Worm (Caenorhabditis elegans): Measurements from ENCODE around the gene lido-11.

The lido-11 gene

ce11 chrII:3003667-3004066 is at the start of gene lido-11:
Gene lido-11 (plus strand): TSS chrII:3003967.
- TF ChIP-seq sup-37 (GFP tag; optimal IDR thresholded peaks at IDR 0.05) (no peak), efl-1 (optimal IDR thresholded peaks at IDR 0.05) (no peak), efl-1 (GFP tag; optimal IDR thresholded peaks at IDR 0.05 in 1 of 2) (no peak), aly-2 (tag; optimal IDR thresholded peaks at IDR 0.05) (no peak)

- TF ChIP-seq tbx-2 (tag; optimal IDR thresholded peaks at IDR 0.05) (no peak), sptf-1 (tag; optimal IDR thresholded peaks at IDR 0.05) (no peak), alr-1 (tag; optimal IDR thresholded peaks at IDR 0.05; ENCODE audit: borderline replicate concordance) (no peak), hlh-17 (GFP tag; optimal IDR thresholded peaks at IDR 0.05; ENCODE audit: borderline replicate concordance) (no peak), mep-1 (tag; optimal IDR thresholded peaks at IDR 0.05) (no peak), Y116A8C.19 (tag; optimal IDR thresholded peaks at IDR 0.05; ENCODE audit: borderline replicate concordance) (no peak), dsc-1 (tag; optimal IDR thresholded peaks at IDR 0.05) (no peak), ztf-11 (tag; optimal IDR thresholded peaks at IDR 0.05) (no peak), lin-15B (tag; optimal IDR thresholded peaks at IDR 0.05) (no peak), ets-5 (GFP tag; IDR thresholded peaks at IDR 0.05) (no peak), rnt-1 (tag; optimal IDR thresholded peaks at IDR 0.05) (no peak), swsn-7 (tag; optimal IDR thresholded peaks at IDR 0.05) (no peak), unc-130 (tag; optimal IDR thresholded peaks at IDR 0.05) (no peak), nhr-90 (tag; optimal IDR thresholded peaks at IDR 0.05; ENCODE audit: poor library complexity) (no peak), aha-1 (tag; optimal IDR thresholded peaks at IDR 0.05) (no peak), grh-1 (GFP tag; IDR thresholded peaks at IDR 0.05) (no peak), unc-30 (tag; optimal IDR thresholded peaks at IDR 0.05) (no peak), ces-1 (GFP tag; optimal IDR thresholded peaks at IDR 0.05) (no peak)
These were observed 48.1 kb upstream of the lido-11 start, which contains the start of gene irld-48 for ce11 chrII:2955656-2956115. Gene irld-48 (plus strand): TSS chrII:2956065.

ce11 chrII:2958308-2958707 is 45.5 kb upstream of the lido-11 start, which contains the start of gene srw-60:
Gene srw-60 (plus strand): TSS chrII:2958608.
- TF ChIP-seq nhr-11 (tag; optimal IDR thresholded peaks at IDR 0.05) (no peak), irx-1 (tag; optimal IDR thresholded peaks at IDR 0.05) (no peak), aly-2 (tag; optimal IDR thresholded peaks at IDR 0.05) (no peak), hlh-17 (GFP tag; optimal IDR thresholded peaks at IDR 0.05; ENCODE audit: borderline replicate concordance) (no peak), ets-5 (GFP tag; IDR thresholded peaks at IDR 0.05) (no peak), nhr-85 (tag) (no peak), nhr-84 (tag; optimal IDR thresholded peaks at IDR 0.05) (no peak)

ce11 chrII:2962531-2963164 is 41.1 kb upstream of the lido-11 start:
- TF ChIP-seq lin-15B (tag; optimal IDR thresholded peaks at IDR 0.05) (no peak), C16A3.4 (tag; optimal IDR thresholded peaks at IDR 0.05) (no peak), lin-14 (GFP tag; optimal IDR thresholded peaks at IDR 0.05) (peak; percentile 93), nhr-28 (tag; optimal IDR thresholded peaks at IDR 0.05) (no peak), nhr-85 (tag) (no peak), nhr-84 (tag; optimal IDR thresholded peaks at IDR 0.05) (no peak), ceh-8 (GFP tag; optimal IDR thresholded peaks at IDR 0.05) (peak; percentile 36), ama-1 (optimal IDR thresholded peaks at IDR 0.05) (no peak), efl-1 (optimal IDR thresholded peaks at IDR 0.05) (peak; percentile 32 to 38), efl-1 (GFP tag; optimal IDR thresholded peaks at IDR 0.05 in 1 of 2) (no peak), F16B12.6 (tag; optimal IDR thresholded peaks at IDR 0.05) (no peak), nhr-237 (tag; optimal IDR thresholded peaks at IDR 0.05) (no peak), mef-2 (tag; optimal IDR thresholded peaks at IDR 0.05) (no peak), aha-1 (tag; optimal IDR thresholded peaks at IDR 0.05) (no peak), egl-27 (tag; optimal IDR thresholded peaks at IDR 0.05) (no peak), ces-1 (GFP tag; optimal IDR thresholded peaks at IDR 0.05) (peak; percentile 6), lin-39 (tag; optimal IDR thresholded peaks at IDR 0.05) (no peak), unc-30 (tag; optimal IDR thresholded peaks at IDR 0.05) (no peak), nhr-71 (tag; optimal IDR thresholded peaks at IDR 0.05) (no peak), sptf-1 (tag; optimal IDR thresholded peaks at IDR 0.05) (no peak), aly-2 (tag; optimal IDR thresholded peaks at IDR 0.05) (no peak), mdl-1 (tag; optimal IDR thresholded peaks at IDR 0.05) (peak; percentile 51 to 63), ceh-82 (tag; optimal IDR thresholded peaks at IDR 0.05) (peak; percentile 3 to 66 (median 16)), pax-3 (tag; optimal IDR thresholded peaks at IDR 0.05) (no peak), ets-5 (GFP tag; IDR thresholded peaks at IDR 0.05) (no peak), fkh-10 (GFP tag; optimal IDR thresholded peaks at IDR 0.05) (peak; percentile 85), xbp-1 (tag; optimal IDR thresholded peaks at IDR 0.05) (no peak), fos-1 (tag; optimal IDR thresholded peaks at IDR 0.05) (no peak), blmp-1 (tag; optimal IDR thresholded peaks at IDR 0.05) (no peak), nhr-47 (tag; optimal IDR thresholded peaks at IDR 0.05) (no peak), pqm-1 (tag; optimal IDR thresholded peaks at IDR 0.05) (no peak)

All from whole organism, L1 larva.